Fruit fly (Drosophila melanogaster) whole organism, embryonic: ENCODE measurements around the gene CG43093.
A peak's percentile ranks its signal among the peaks of the same experiment; 100 is the strongest.

Experiments
- B-H1 ChIP-seq: fragments of 200-800 bp; sonication (Bioruptor generic); IDR thresholded peaks from 3 replicates; pipeline ENCODE4 v1.3.6; 2022; ENCODE audit warnings: missing biosample characterization, missing genetic modification characterization
- CG11504 ChIP-seq: fragments of 200-800 bp; sonication (Bioruptor generic); optimal IDR thresholded peaks from 3 replicates; lab custom pipeline; 2019; ENCODE audit warnings: missing biosample characterization, mild to moderate bottlenecking, missing genetic modification characterization, moderate library complexity
- CG14965 ChIP-seq: fragments of 200-800 bp; sonication (Bioruptor generic); optimal IDR thresholded peaks from 2 replicates; lab custom pipeline; 2016; ENCODE audit warnings: missing biosample characterization, missing genetic modification characterization, borderline replicate concordance
- CG15479 ChIP-seq: fragments of 200-800 bp; sonication (Bioruptor generic); optimal IDR thresholded peaks from 3 replicates; lab custom pipeline; 2019; ENCODE audit warnings: missing biosample characterization, mild to moderate bottlenecking, missing genetic modification characterization, moderate library complexity
- CG2129 ChIP-seq: fragments of 200-800 bp; sonication (Bioruptor generic); IDR thresholded peaks from 2 replicates; pipeline ENCODE4 v1.3.6; 2022; ENCODE audit warnings: missing biosample characterization, missing genetic modification characterization; ENCODE audit not compliant: partially characterized antibody
- CG2199 ChIP-seq: fragments of 200-800 bp; sonication (Bioruptor generic); IDR thresholded peaks from 3 replicates; pipeline ENCODE4 v1.3.6; 2022; ENCODE audit warnings: missing biosample characterization, missing genetic modification characterization
- CG4424 ChIP-seq: fragments of 200-800 bp; sonication (Bioruptor generic); optimal IDR thresholded peaks from 3 replicates; lab custom pipeline; 2016; ENCODE audit warnings: missing biosample characterization, missing genetic modification characterization
- CG6272 ChIP-seq: fragments of 200-800 bp; sonication (Bioruptor generic); IDR thresholded peaks from 2 replicates; pipeline ENCODE4 v1.3.6; 2022; ENCODE audit warnings: missing biosample characterization, missing genetic modification characterization
- CG6791 ChIP-seq: fragments of 200-800 bp; sonication (Bioruptor generic); IDR thresholded peaks from 3 replicates; pipeline ENCODE4 v1.3.6; 2022; ENCODE audit warnings: missing biosample characterization, missing genetic modification characterization; ENCODE audit not compliant: partially characterized antibody
- CG7839 ChIP-seq: fragments of 200-800 bp; sonication (Bioruptor generic); optimal IDR thresholded peaks from 3 replicates; lab custom pipeline; 2018; ENCODE audit warnings: missing biosample characterization, mild to moderate bottlenecking, missing genetic modification characterization, moderate library complexity
- CG8359 ChIP-seq: fragments of 200-800 bp; sonication (Bioruptor generic); optimal IDR thresholded peaks from 2 replicates; lab custom pipeline; 2017; ENCODE audit warnings: missing biosample characterization, mild to moderate bottlenecking, missing genetic modification characterization, borderline replicate concordance
- CG9609 ChIP-seq: fragments of 200-800 bp; sonication (Bioruptor generic); optimal IDR thresholded peaks from 3 replicates; lab custom pipeline; 2016; ENCODE audit warnings: missing biosample characterization, missing genetic modification characterization
- CHES-1-like ChIP-seq: fragments of 200-800 bp; sonication (Bioruptor generic); optimal IDR thresholded peaks from 2 replicates; lab custom pipeline; 2016; ENCODE audit warnings: missing biosample characterization, missing genetic modification characterization
- Dbx ChIP-seq: fragments of 200-800 bp; sonication (Bioruptor generic); IDR thresholded peaks from 3 replicates; pipeline ENCODE4 v1.3.6; 2022; ENCODE audit warnings: missing biosample characterization, missing genetic modification characterization
- Dip3 ChIP-seq: fragments of 200-800 bp; sonication (Bioruptor generic); optimal IDR thresholded peaks from 3 replicates; lab custom pipeline; 2016; ENCODE audit warnings: missing biosample characterization, missing genetic modification characterization
- Ets97D ChIP-seq: fragments of 200-800 bp; sonication (Bioruptor generic); optimal IDR thresholded peaks from 3 replicates; lab custom pipeline; 2016; ENCODE audit warnings: missing biosample characterization, missing genetic modification characterization
- Gsc ChIP-seq: fragments of 200-800 bp; sonication (Bioruptor generic); IDR thresholded peaks from 2 replicates; pipeline ENCODE4 v1.3.6; 2022; ENCODE audit warnings: missing biosample characterization, missing genetic modification characterization
- HHEX ChIP-seq: fragments of 200-800 bp; sonication (Bioruptor generic); optimal IDR thresholded peaks from 3 replicates; lab custom pipeline; 2017; ENCODE audit warnings: missing biosample characterization, mild to moderate bottlenecking, missing genetic modification characterization, missing genetic modification reagents
- Mes4 ChIP-seq: fragments of 200-800 bp; sonication (Bioruptor generic); optimal IDR thresholded peaks from 2 replicates; lab custom pipeline; 2016; ENCODE audit warnings: missing biosample characterization, missing genetic modification characterization
- NC2β ChIP-seq: fragments of 200-800 bp; sonication (Bioruptor generic); optimal IDR thresholded peaks from 2 replicates; lab custom pipeline; 2016; ENCODE audit warnings: missing biosample characterization, missing genetic modification characterization
- Ravus ChIP-seq: fragments of 200-800 bp; sonication (Bioruptor generic); IDR thresholded peaks from 2 replicates; pipeline ENCODE4 v1.3.6; 2022; ENCODE audit warnings: missing biosample characterization, missing genetic modification characterization
- Sox102F ChIP-seq: fragments of 200-800 bp; sonication (Bioruptor generic); optimal IDR thresholded peaks from 2 replicates; lab custom pipeline; 2018; ENCODE audit warnings: missing biosample characterization, mild to moderate bottlenecking, missing genetic modification characterization, moderate library complexity
- YL-1 ChIP-seq: fragments of 200-800 bp; sonication (Bioruptor generic); optimal IDR thresholded peaks from 3 replicates; lab custom pipeline; 2017; ENCODE audit warnings: missing biosample characterization, mild to moderate bottlenecking, missing genetic modification characterization
- cad ChIP-seq: fragments of >200 bp; optimal IDR thresholded peaks from 2 replicates; lab custom pipeline; 2017; ENCODE audit warnings: missing biosample characterization, missing genetic modification characterization
- gfzf ChIP-seq: fragments of 200-800 bp; sonication (Bioruptor generic); optimal IDR thresholded peaks from 2 replicates; lab custom pipeline; 2016; ENCODE audit warnings: missing biosample characterization, mild to moderate bottlenecking, missing genetic modification characterization, moderate library complexity
- ham ChIP-seq: fragments of 200-800 bp; sonication (Bioruptor generic); IDR thresholded peaks from 2 replicates; pipeline ENCODE4 v1.3.6; 2022; ENCODE audit warnings: missing biosample characterization, missing genetic modification characterization
- hb ChIP-seq: fragments of 200-800 bp; sonication (Bioruptor generic); IDR thresholded peaks from 3 replicates; pipeline ENCODE4 v1.3.6; 2022; ENCODE audit warnings: missing biosample characterization, missing genetic modification characterization; ENCODE audit not compliant: partially characterized antibody
- inv ChIP-seq: fragments of 200-800 bp; sonication (Bioruptor generic); IDR thresholded peaks from 2 replicates; pipeline ENCODE4 v1.3.6; 2022; ENCODE audit warnings: missing biosample characterization, missing genetic modification characterization; ENCODE audit not compliant: partially characterized antibody
- jumu ChIP-seq: fragments of 200-800 bp; sonication (Bioruptor generic); optimal IDR thresholded peaks from 3 replicates; lab custom pipeline; 2016; ENCODE audit warnings: missing biosample characterization, missing genetic modification characterization
- lola ChIP-seq, 3 experiments: fragments of >200 bp in 2 of 3; fragments of 200-800 bp in 1 of 3; sonication (Bioruptor generic) in 1 of 3; optimal IDR thresholded peaks; 2 replicates each; lab custom pipeline; 2017 to 2019; ENCODE audit warnings: missing biosample characterization in 3 of 3, missing genetic modification characterization in 3 of 3, mild to moderate bottlenecking in 1 of 3, moderate library complexity in 1 of 3
- mld ChIP-seq: fragments of 200-800 bp; sonication (Bioruptor generic); IDR thresholded peaks from 3 replicates; pipeline ENCODE4 v1.3.6; 2022; ENCODE audit warnings: missing biosample characterization, missing genetic modification characterization; ENCODE audit not compliant: partially characterized antibody
- nerfin-1 ChIP-seq: fragments of 200-800 bp; sonication (Bioruptor generic); optimal IDR thresholded peaks from 3 replicates; lab custom pipeline; 2019; ENCODE audit warnings: missing biosample characterization, mild to moderate bottlenecking, missing genetic modification characterization, moderate library complexity
- peb ChIP-seq: fragments of 200-800 bp; sonication (Bioruptor generic); IDR thresholded peaks from 2 replicates; pipeline ENCODE4 v1.3.6; 2022; ENCODE audit warnings: missing biosample characterization, missing genetic modification characterization
- sd ChIP-seq: fragments of 200-800 bp; sonication (Bioruptor generic); optimal IDR thresholded peaks from 3 replicates; lab custom pipeline; 2018; ENCODE audit warnings: missing biosample characterization, mild to moderate bottlenecking, missing genetic modification characterization, moderate library complexity
- sima ChIP-seq: fragments of 200-800 bp; sonication (Bioruptor generic); optimal IDR thresholded peaks from 2 replicates; lab custom pipeline; 2016; ENCODE audit warnings: missing biosample characterization, missing genetic modification characterization
- tll ChIP-seq, 2 experiments: fragments of 200-800 bp in 1 of 2; fragments of >200 bp in 1 of 2; sonication (Bioruptor generic) in 1 of 2; optimal IDR thresholded peaks; 2 replicates each; lab custom pipeline; 2017 to 2019; ENCODE audit warnings: missing biosample characterization in 2 of 2, missing genetic modification characterization in 2 of 2, mild to moderate bottlenecking in 1 of 2, moderate library complexity in 1 of 2
- tna ChIP-seq: fragments of 200-800 bp; sonication (Bioruptor generic); IDR thresholded peaks from 2 replicates; pipeline ENCODE4 v1.3.6; 2022; ENCODE audit warnings: missing biosample characterization, missing genetic modification characterization; ENCODE audit not compliant: partially characterized antibody
- twi ChIP-seq: fragments of 200-800 bp; optimal IDR thresholded peaks from 2 replicates; lab custom pipeline; 2019; ENCODE audit warnings: missing biosample characterization, mild to moderate bottlenecking, missing genetic modification characterization, moderate library complexity
- z ChIP-seq: fragments of 200-800 bp; sonication (Bioruptor generic); IDR thresholded peaks from 3 replicates; pipeline ENCODE4 v1.3.6; 2022; ENCODE audit warnings: missing biosample characterization, missing genetic modification characterization
- zen ChIP-seq: fragments of 200-800 bp; sonication (Bioruptor generic); optimal IDR thresholded peaks from 3 replicates; lab custom pipeline; 2018; ENCODE audit warnings: missing biosample characterization, mild to moderate bottlenecking, missing genetic modification characterization, moderate library complexity

CG43093 gene

DNA sequence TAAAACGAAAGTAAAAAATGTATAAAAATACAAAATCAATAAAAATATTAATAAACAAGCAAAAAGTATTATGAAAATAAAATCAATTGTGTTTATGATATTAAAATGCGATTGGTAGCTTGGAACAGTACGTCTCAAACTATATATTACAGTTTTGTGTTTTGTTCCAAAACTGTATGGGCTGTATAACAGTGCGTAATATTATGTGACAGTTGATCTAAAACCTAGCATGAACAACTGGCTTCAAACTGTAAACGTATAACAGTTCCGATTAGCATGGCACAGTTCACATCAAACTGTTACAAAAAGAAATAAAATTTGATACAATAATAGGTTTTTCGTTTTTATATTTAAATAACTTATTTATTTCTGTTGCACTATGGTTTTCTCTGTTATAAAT lies 23.8 kb upstream of the CG43093 start (continued):
- TF ChIP-seq CG7839 (peak; percentile 42), gfzf (no peak)

dm6 chr3R:22789106-22789505 lies 19.0 kb upstream of the CG43093 start:
- TF ChIP-seq ham (GFP tag; lab: Robert Waterston, UW) (no peak), B-H1 (GFP tag; lab: Robert Waterston, UW) (no peak), Mes4 (GFP tag; lab: Kevin White, UChicago) (no peak), NC2β (GFP tag; lab: Kevin White, UChicago) (no peak), CG15479 (peak; percentile 71), twi (tag; lab: Kevin White, UChicago) (peak; percentile 31), cad (peak; percentile 86), tll (GFP tag; optimal IDR thresholded peaks at IDR 0.05; lab: Kevin White, UChicago) (peak in 1 of 2 experiments; percentile 91), CG6791 (no peak), CHES-1-like (GFP tag; lab: Kevin White, UChicago) (no peak), zen (peak; percentile 85)

DNA sequence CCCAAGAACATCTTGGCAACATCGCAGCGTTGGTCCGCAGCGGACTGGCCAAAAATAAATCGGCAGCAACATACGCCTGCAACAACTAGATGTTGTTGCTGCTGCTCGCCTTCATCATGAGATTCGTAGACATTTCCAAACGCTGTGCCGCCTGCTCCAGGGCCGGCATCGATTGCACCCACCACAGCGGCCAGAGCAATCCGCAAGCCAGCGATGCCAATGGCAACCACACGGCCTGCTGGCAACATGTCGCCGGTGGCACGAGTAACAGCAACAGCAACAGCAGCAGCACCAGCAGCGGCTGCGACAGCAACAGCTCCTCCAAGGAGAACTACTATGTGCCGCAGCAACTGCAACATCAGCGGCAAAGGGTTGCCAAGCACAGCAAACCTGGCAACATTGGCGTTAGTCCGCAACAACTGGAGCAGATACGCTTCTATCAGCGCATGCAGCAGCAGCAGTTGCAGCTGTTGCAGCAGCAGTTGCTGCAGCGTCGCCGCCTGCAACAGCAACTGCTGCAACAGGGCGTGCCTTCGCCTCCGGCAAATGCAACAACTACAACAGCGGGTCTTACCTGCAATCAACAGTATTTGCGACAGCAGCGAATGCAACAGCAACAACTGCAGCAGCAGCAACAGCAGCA lies 14.7 kb upstream of the CG43093 start:
- no peak for TF ChIP-seq Gsc (GFP tag; lab: Robert Waterston, UW)
- TF ChIP-seq Sox102F: no peak
- TF ChIP-seq CG9609 (GFP tag; lab: Kevin White, UChicago): no peak
- TF ChIP-seq peb (GFP tag; lab: Robert Waterston, UW): no peak
- TF ChIP-seq CG2199 (GFP tag; lab: Robert Waterston, UW): 0 out of 3 replicates have a peak, but pooled peaks have one; percentile 17
- TF ChIP-seq Ets97D (GFP tag; lab: Kevin White, UChicago): no peak
- no peak for TF ChIP-seq jumu (GFP tag; lab: Kevin White, UChicago)
- no peak for TF ChIP-seq sima
- TF ChIP-seq hb (GFP tag; lab: Robert Waterston, UW): peak; percentile 56; the same call in 1 of the 3 replicates
- TF ChIP-seq Dbx: 0 out of 3 replicates have a peak, but pooled peaks have one; percentile 16
- no peak for TF ChIP-seq tna (GFP tag; lab: Robert Waterston, UW)
- TF ChIP-seq CG6272 (GFP tag; lab: Robert Waterston, UW): 0 out of 2 replicates have a peak, but pooled peaks have one; percentile 5
- no peak for TF ChIP-seq YL-1 (GFP tag; lab: Kevin White, UChicago)
- TF ChIP-seq CG8359 (GFP tag; lab: Kevin White, UChicago): no peak
- TF ChIP-seq mld (GFP tag; lab: Robert Waterston, UW): 0 out of 3 replicates have a peak, but pooled peaks have one; percentile 14
- 0 out of 3 replicates have a peak, but pooled peaks have one; percentile 15 for TF ChIP-seq z (GFP tag; lab: Robert Waterston, UW)
- TF ChIP-seq nerfin-1: no peak
- no peak for TF ChIP-seq inv
- no peak for TF ChIP-seq Dip3 (GFP tag; lab: Kevin White, UChicago)
- no peak for TF ChIP-seq CG14965 (GFP tag; lab: Kevin White, UChicago)
- TF ChIP-seq CG2129 (GFP tag; lab: Robert Waterston, UW): no peak
- TF ChIP-seq CG11504 (tag; lab: Kevin White, UChicago): peak; percentile 93
- no peak for TF ChIP-seq CG4424 (GFP tag; lab: Kevin White, UChicago)
- no peak for TF ChIP-seq sd (tag; lab: Kevin White, UChicago)
- no peak for TF ChIP-seq Ravus
- TF ChIP-seq HHEX (GFP tag; lab: Kevin White, UChicago): no peak
- TF ChIP-seq lola (GFP tag; optimal IDR thresholded peaks at IDR 0.05; lab: Kevin White, UChicago): no peak
